Fruit fly (Drosophila melanogaster) whole organism, embryonic: ENCODE measurements around the gene Kdsr.
A peak's percentile ranks its signal among the peaks of the same experiment; 100 is the strongest.

Source experiments
- Bteb2 ChIP-seq: fragments of 200-800 bp; sonication (Bioruptor generic); optimal IDR thresholded peaks from 2 replicates; lab custom pipeline; 2016; ENCODE audit warnings: missing biosample characterization, missing genetic modification characterization
- CG1024 ChIP-seq: fragments of 200-800 bp; sonication (Bioruptor generic); IDR thresholded peaks from 2 replicates; pipeline ENCODE4 v1.3.6; 2022; ENCODE audit warnings: missing biosample characterization, missing genetic modification characterization
- CG14014 ChIP-seq: fragments of 200-800 bp; sonication (Bioruptor generic); IDR thresholded peaks from 2 replicates; pipeline ENCODE4 v1.3.6; 2022; ENCODE audit warnings: missing biosample characterization, missing genetic modification characterization
- CG14050 ChIP-seq: fragments of 200-800 bp; sonication (Bioruptor generic); IDR thresholded peaks from 3 replicates; pipeline ENCODE4 v1.3.6; 2022; ENCODE audit warnings: missing biosample characterization, missing genetic modification characterization
- CG15011 ChIP-seq: fragments of 200-800 bp; sonication (Bioruptor generic); optimal IDR thresholded peaks from 3 replicates; lab custom pipeline; 2018; ENCODE audit warnings: missing biosample characterization, mild to moderate bottlenecking, missing genetic modification characterization
- CG17385 ChIP-seq: fragments of 200-800 bp; sonication (Bioruptor generic); optimal IDR thresholded peaks from 3 replicates; lab custom pipeline; 2018; ENCODE audit warnings: missing biosample characterization, mild to moderate bottlenecking, missing genetic modification characterization
- CG18599 ChIP-seq: fragments of 200-800 bp; sonication (Bioruptor generic); optimal IDR thresholded peaks from 3 replicates; lab custom pipeline; 2017; ENCODE audit warnings: missing biosample characterization, missing genetic modification characterization, mild to moderate bottlenecking, moderate library complexity, missing genetic modification reagents
- CG2116 ChIP-seq: fragments of 200-800 bp; sonication (Bioruptor generic); optimal IDR thresholded peaks from 3 replicates; lab custom pipeline; 2018; ENCODE audit warnings: missing biosample characterization, mild to moderate bottlenecking, missing genetic modification characterization
- CG2889 ChIP-seq: fragments of 200-800 bp; sonication (Bioruptor generic); IDR thresholded peaks from 3 replicates; pipeline ENCODE4 v1.3.6; 2022; ENCODE audit warnings: missing biosample characterization, missing genetic modification characterization
- CG3281 ChIP-seq: fragments of 200-800 bp; sonication (Bioruptor generic); optimal IDR thresholded peaks from 3 replicates; lab custom pipeline; 2017; ENCODE audit warnings: missing biosample characterization, mild to moderate bottlenecking, missing genetic modification characterization
- CG33213 ChIP-seq: fragments of 200-800 bp; sonication (Bioruptor generic); optimal IDR thresholded peaks from 3 replicates; lab custom pipeline; 2016; ENCODE audit warnings: missing biosample characterization, missing genetic modification characterization
- CG4617 ChIP-seq: fragments of 200-800 bp; sonication (Bioruptor generic); optimal IDR thresholded peaks from 3 replicates; lab custom pipeline; 2016; ENCODE audit warnings: missing biosample characterization, missing genetic modification characterization, borderline replicate concordance
- CG6791 ChIP-seq: fragments of 200-800 bp; sonication (Bioruptor generic); IDR thresholded peaks from 3 replicates; pipeline ENCODE4 v1.3.6; 2022; ENCODE audit warnings: missing biosample characterization, missing genetic modification characterization; ENCODE audit not compliant: partially characterized antibody
- CG7357 ChIP-seq: fragments of 200-800 bp; sonication (Bioruptor generic); IDR thresholded peaks from 3 replicates; pipeline ENCODE4 v1.3.6; 2022; ENCODE audit warnings: missing biosample characterization, missing genetic modification characterization
- CG9609 ChIP-seq: fragments of 200-800 bp; sonication (Bioruptor generic); optimal IDR thresholded peaks from 3 replicates; lab custom pipeline; 2016; ENCODE audit warnings: missing biosample characterization, missing genetic modification characterization
- CG9797 ChIP-seq: fragments of 200-800 bp; sonication (Bioruptor generic); optimal IDR thresholded peaks from 3 replicates; lab custom pipeline; 2018; ENCODE audit warnings: missing biosample characterization, mild to moderate bottlenecking, missing genetic modification characterization
- Eip74EF ChIP-seq, 2 experiments: fragments of 200-800 bp in 1 of 2; fragments of >200 bp in 1 of 2; sonication (Bioruptor generic) in 1 of 2; optimal IDR thresholded peaks; 2 replicates each; lab custom pipeline; 2017 to 2019; ENCODE audit warnings: missing biosample characterization in 2 of 2, missing genetic modification characterization in 2 of 2, mild to moderate bottlenecking in 1 of 2, moderate library complexity in 1 of 2
- Ets65A ChIP-seq: fragments of 200-800 bp; sonication (Bioruptor generic); peaks from one replicate; lab custom pipeline; 2016; ENCODE audit warnings: missing biosample characterization, missing genetic modification characterization
- Ets97D ChIP-seq: fragments of 200-800 bp; sonication (Bioruptor generic); optimal IDR thresholded peaks from 3 replicates; lab custom pipeline; 2016; ENCODE audit warnings: missing biosample characterization, missing genetic modification characterization
- Fer3 ChIP-seq: fragments of 200-800 bp; sonication (Bioruptor generic); optimal IDR thresholded peaks from 2 replicates; lab custom pipeline; 2018; ENCODE audit warnings: missing biosample characterization, mild to moderate bottlenecking, missing genetic modification characterization, moderate library complexity
- Gsc ChIP-seq: fragments of 200-800 bp; sonication (Bioruptor generic); IDR thresholded peaks from 2 replicates; pipeline ENCODE4 v1.3.6; 2022; ENCODE audit warnings: missing biosample characterization, missing genetic modification characterization
- Max ChIP-seq: fragments of 200-800 bp; sonication (Bioruptor generic); optimal IDR thresholded peaks from 2 replicates; lab custom pipeline; 2016; ENCODE audit warnings: missing biosample characterization, mild to moderate bottlenecking, missing genetic modification characterization
- NC2β ChIP-seq: fragments of 200-800 bp; sonication (Bioruptor generic); optimal IDR thresholded peaks from 2 replicates; lab custom pipeline; 2016; ENCODE audit warnings: missing biosample characterization, missing genetic modification characterization
- NfI ChIP-seq: fragments of 200-800 bp; sonication (Bioruptor generic); optimal IDR thresholded peaks from 3 replicates; lab custom pipeline; 2018; ENCODE audit warnings: missing biosample characterization, mild to moderate bottlenecking, missing genetic modification characterization, moderate library complexity
- Rx ChIP-seq: fragments of 200-800 bp; sonication (Bioruptor generic); IDR thresholded peaks from 2 replicates; pipeline ENCODE4 v1.3.6; 2022; ENCODE audit warnings: missing biosample characterization, missing genetic modification characterization
- Scr ChIP-seq: fragments of 200-800 bp; sonication (Bioruptor generic); IDR thresholded peaks from 2 replicates; pipeline ENCODE4 v1.3.6; 2022; ENCODE audit warnings: missing biosample characterization, missing genetic modification characterization; ENCODE audit not compliant: partially characterized antibody
- Sin3A ChIP-seq: fragments of >200 bp; optimal IDR thresholded peaks from 2 replicates; lab custom pipeline; 2018
- amos ChIP-seq: fragments of 200-800 bp; sonication (Bioruptor generic); IDR thresholded peaks from 2 replicates; pipeline ENCODE4 v1.3.6; 2022; ENCODE audit warnings: missing biosample characterization, missing genetic modification characterization; ENCODE audit not compliant: partially characterized antibody
- dimm ChIP-seq: fragments of 200-800 bp; sonication (Bioruptor generic); IDR thresholded peaks from 2 replicates; pipeline ENCODE4 v1.3.6; 2022; ENCODE audit warnings: missing biosample characterization, missing genetic modification characterization
- en ChIP-seq: fragments of 200-800 bp; sonication (Bioruptor generic); optimal IDR thresholded peaks from 2 replicates; lab custom pipeline; 2016; ENCODE audit warnings: missing biosample characterization, missing genetic modification characterization
- eve ChIP-seq, 2 experiments: fragments of >200 bp; optimal IDR thresholded peaks; 2 replicates each; lab custom pipeline; 2017; ENCODE audit warnings: missing biosample characterization in 2 of 2, missing genetic modification characterization in 2 of 2
- gem ChIP-seq: fragments of 200-800 bp; sonication (Bioruptor generic); optimal IDR thresholded peaks from 2 replicates; lab custom pipeline; 2019; ENCODE audit warnings: missing biosample characterization, mild to moderate bottlenecking, missing genetic modification characterization, moderate library complexity
- ham ChIP-seq: fragments of 200-800 bp; sonication (Bioruptor generic); IDR thresholded peaks from 2 replicates; pipeline ENCODE4 v1.3.6; 2022; ENCODE audit warnings: missing biosample characterization, missing genetic modification characterization
- hb ChIP-seq: fragments of 200-800 bp; sonication (Bioruptor generic); IDR thresholded peaks from 3 replicates; pipeline ENCODE4 v1.3.6; 2022; ENCODE audit warnings: missing biosample characterization, missing genetic modification characterization; ENCODE audit not compliant: partially characterized antibody
- hbn ChIP-seq: fragments of 200-800 bp; sonication (Bioruptor generic); IDR thresholded peaks from 2 replicates; pipeline ENCODE4 v1.3.6; 2022; ENCODE audit warnings: missing biosample characterization, missing genetic modification characterization; ENCODE audit not compliant: partially characterized antibody
- ken ChIP-seq: fragments of 200-800 bp; sonication (Bioruptor generic); IDR thresholded peaks from 3 replicates; pipeline ENCODE4 v1.3.6; 2022; ENCODE audit warnings: missing biosample characterization, missing genetic modification characterization
- klu ChIP-seq: fragments of 200-800 bp; sonication (Bioruptor generic); IDR thresholded peaks from 2 replicates; pipeline ENCODE4 v1.3.6; 2022; ENCODE audit warnings: missing biosample characterization, missing genetic modification characterization
- knrl ChIP-seq: fragments of 200-800 bp; sonication (Bioruptor generic); IDR thresholded peaks from 3 replicates; pipeline ENCODE4 v1.3.6; 2022; ENCODE audit warnings: missing biosample characterization, missing genetic modification characterization; ENCODE audit not compliant: partially characterized antibody
- nerfin-2 ChIP-seq: fragments of 200-800 bp; sonication (Bioruptor generic); IDR thresholded peaks from 2 replicates; pipeline ENCODE4 v1.3.6; 2022; ENCODE audit warnings: missing biosample characterization, missing genetic modification characterization; ENCODE audit not compliant: partially characterized antibody
- org-1 ChIP-seq: fragments of 200-800 bp; sonication (Bioruptor generic); optimal IDR thresholded peaks from 2 replicates; lab custom pipeline; 2017; ENCODE audit warnings: missing biosample characterization, missing genetic modification characterization
- pros ChIP-seq: fragments of 200-800 bp; sonication (Bioruptor generic); optimal IDR thresholded peaks from 3 replicates; lab custom pipeline; 2019; ENCODE audit warnings: missing biosample characterization, mild to moderate bottlenecking, missing genetic modification characterization, moderate library complexity
- pum ChIP-seq: fragments of 200-800 bp; sonication (Bioruptor generic); optimal IDR thresholded peaks from 2 replicates; lab custom pipeline; 2016; ENCODE audit warnings: missing biosample characterization, missing genetic modification characterization
- slou ChIP-seq: fragments of 200-800 bp; sonication (Bioruptor generic); optimal IDR thresholded peaks from 3 replicates; lab custom pipeline; 2016; ENCODE audit warnings: missing biosample characterization, missing genetic modification characterization
- sqz ChIP-seq: fragments of 200-800 bp; sonication (Bioruptor generic); optimal IDR thresholded peaks from 3 replicates; lab custom pipeline; 2018; ENCODE audit warnings: missing biosample characterization, mild to moderate bottlenecking, missing genetic modification characterization
- tap ChIP-seq: fragments of 200-800 bp; optimal IDR thresholded peaks from 3 replicates; lab custom pipeline; 2019; ENCODE audit warnings: missing biosample characterization, mild to moderate bottlenecking, missing genetic modification characterization, moderate library complexity
- tgo ChIP-seq: fragments of 200-800 bp; sonication (Bioruptor generic); IDR thresholded peaks from 3 replicates; pipeline ENCODE4 v1.3.6; 2022; ENCODE audit warnings: missing biosample characterization, missing genetic modification characterization
- trh ChIP-seq: fragments of 200-800 bp; sonication (Bioruptor generic); optimal IDR thresholded peaks from 2 replicates; lab custom pipeline; 2016; ENCODE audit warnings: missing biosample characterization, missing genetic modification characterization
- tup ChIP-seq: fragments of 200-800 bp; sonication (Bioruptor generic); optimal IDR thresholded peaks from 2 replicates; lab custom pipeline; 2016; ENCODE audit warnings: missing biosample characterization, mild to moderate bottlenecking, missing genetic modification characterization, moderate library complexity
- tx ChIP-seq: fragments of 200-800 bp; sonication (Bioruptor generic); optimal IDR thresholded peaks from 2 replicates; lab custom pipeline; 2016; ENCODE audit warnings: missing biosample characterization, missing genetic modification characterization
- yki ChIP-seq: fragments of >200 bp; optimal IDR thresholded peaks from 3 replicates; lab custom pipeline; 2018

Kdsr gene

dm6 chr3R:25232271-25232989, 29.9 kb downstream of the Kdsr start, which contains the start of gene Cad96Cb (continued):
- TF ChIP-seq hb (GFP tag; lab: Robert Waterston, UW), result no peak
- TF ChIP-seq en (GFP tag; lab: Kevin White, UChicago), result peak; percentile 66
- no peak for TF ChIP-seq amos
- TF ChIP-seq tgo (GFP tag; lab: Robert Waterston, UW), result peak; percentile 64
- peak; percentile 77 for TF ChIP-seq CG15011 (GFP tag; lab: Kevin White, UChicago)
- TF ChIP-seq CG2116 (GFP tag; lab: Kevin White, UChicago), result peak; percentile 64
- TF ChIP-seq CG9797, result no peak
- TF ChIP-seq gem (tag; lab: Kevin White, UChicago), result peak; percentile 90
- no peak for TF ChIP-seq pros (GFP tag; lab: Kevin White, UChicago)
- no peak for TF ChIP-seq tup (GFP tag; lab: Kevin White, UChicago)
- peak; percentile 75 for TF ChIP-seq tx
- peak; percentile 78 for TF ChIP-seq Max (GFP tag; lab: Kevin White, UChicago)
- TF ChIP-seq pum (GFP tag; lab: Kevin White, UChicago), result peak; percentile 79
- peak; percentile 53 for TF ChIP-seq Fer3 (tag; lab: Kevin White, UChicago)
- TF ChIP-seq CG6791 (GFP tag; lab: Robert Waterston, UW), result no peak
- no peak for TF ChIP-seq Gsc (GFP tag; lab: Robert Waterston, UW)
- TF ChIP-seq NC2β (GFP tag; lab: Kevin White, UChicago), result peak; percentile 73
- TF ChIP-seq CG7357 (GFP tag; lab: Robert Waterston, UW), result 0 out of 3 replicates have a peak, but pooled peaks have one; percentile 50
- TF ChIP-seq Bteb2 (GFP tag; lab: Kevin White, UChicago), result peak; percentile 78
- peak; percentile 35 for TF ChIP-seq slou (GFP tag; lab: Kevin White, UChicago)
- TF ChIP-seq eve (GFP tag; optimal IDR thresholded peaks at IDR 0.05; lab: Kevin White, UChicago), result no peak
- no peak for TF ChIP-seq knrl (GFP tag; lab: Robert Waterston, UW)
- TF ChIP-seq CG14014 (GFP tag; lab: Robert Waterston, UW), result 0 out of 2 replicates have a peak, but pooled peaks have one; percentile 41
- TF ChIP-seq CG2889 (GFP tag; lab: Robert Waterston, UW), result no peak
- peak; percentile 95 for TF ChIP-seq Ets65A
- no peak for TF ChIP-seq Rx (GFP tag; lab: Robert Waterston, UW)
- TF ChIP-seq org-1 (GFP tag; lab: Kevin White, UChicago), result peak; percentile 87
- no peak for TF ChIP-seq ham (GFP tag; lab: Robert Waterston, UW)
- peak; percentile 28 for TF ChIP-seq Ets97D (GFP tag; lab: Kevin White, UChicago)
- 0 out of 2 replicates have a peak, but pooled peaks have one; percentile 12 for TF ChIP-seq CG1024
- no peak for TF ChIP-seq nerfin-2 (GFP tag; lab: Robert Waterston, UW)
- TF ChIP-seq CG9609 (GFP tag; lab: Kevin White, UChicago), result peak; percentile 75
- peak; percentile 71; the same call in 2 of the 3 replicates for TF ChIP-seq ken (GFP tag; lab: Robert Waterston, UW)
- TF ChIP-seq CG33213 (GFP tag; lab: Kevin White, UChicago), result peak; percentile 49
- TF ChIP-seq sqz (GFP tag; lab: Kevin White, UChicago), result peak; percentile 24
- peak; percentile 59 for TF ChIP-seq CG4617
- TF ChIP-seq dimm, result no peak
- peak; percentile 6 for TF ChIP-seq trh (GFP tag; lab: Kevin White, UChicago)
- TF ChIP-seq hbn, result no peak
- peak; percentile 70 for TF ChIP-seq NfI
- peak; percentile 82 for TF ChIP-seq CG17385 (GFP tag; lab: Kevin White, UChicago)
- peak in 1 of 2 experiments; percentile 92 for TF ChIP-seq Eip74EF (GFP tag; optimal IDR thresholded peaks at IDR 0.05; lab: Kevin White, UChicago)
- TF ChIP-seq klu (GFP tag; lab: Robert Waterston, UW), result peak; percentile 10; the same call in 1 of the 2 replicates
- TF ChIP-seq Sin3A (lab: Kevin White, UChicago), result no peak
- TF ChIP-seq tap (tag; lab: Kevin White, UChicago), result no peak
- no peak for TF ChIP-seq Scr (GFP tag; lab: Robert Waterston, UW)
- TF ChIP-seq CG3281 (GFP tag; lab: Kevin White, UChicago), result no peak
- TF ChIP-seq CG18599 (GFP tag; lab: Kevin White, UChicago), result peak; percentile 78
- TF ChIP-seq yki (lab: Kevin White, UChicago), result no peak
- peak; percentile 43; the same call in 1 of the 3 replicates for TF ChIP-seq CG14050 (GFP tag; lab: Robert Waterston, UW)
